Worm (Caenorhabditis elegans): Measurements from ENCODE around the gene F02D10.2.
A peak's percentile ranks its signal among the peaks of the same experiment; 100 is the strongest.

F02D10.2 gene

ce11 chrX:13448665-13449099 lies 15.0 kb downstream of the F02D10.2 start (continued):
- peak in 1 of 3 experiments; percentile 10 for TF ChIP-seq dpl-1 (GFP tag; optimal IDR thresholded peaks at IDR 0.05)
- TF ChIP-seq fos-1 (tag; optimal IDR thresholded peaks at IDR 0.05): peak; percentile 50
- peak; percentile 56 for TF ChIP-seq fkh-8 (tag; optimal IDR thresholded peaks at IDR 0.05)
- peak; percentile 83 for TF ChIP-seq snu-23 (GFP tag; optimal IDR thresholded peaks at IDR 0.05)
- TF ChIP-seq lir-3 (tag; optimal IDR thresholded peaks at IDR 0.05; ENCODE audit: poor library complexity): peak; percentile 39
- peak in 1 of 2 experiments; percentile 39 for TF ChIP-seq ztf-11 (tag; optimal IDR thresholded peaks at IDR 0.05)
- TF ChIP-seq swsn-7 (tag; optimal IDR thresholded peaks at IDR 0.05): peak; percentile 60
- peak; percentile 48 for TF ChIP-seq unc-130 (tag; optimal IDR thresholded peaks at IDR 0.05)
- TF ChIP-seq unc-86 (tag; optimal IDR thresholded peaks at IDR 0.05): peak; percentile 38
- peak; percentile 11 for TF ChIP-seq fkh-10 (GFP tag; optimal IDR thresholded peaks at IDR 0.05)

- TF ChIP-seq unc-62 (GFP tag; optimal IDR thresholded peaks at IDR 0.05): no peak
- no peak for TF ChIP-seq hlh-4 (tag; optimal IDR thresholded peaks at IDR 0.05)
- no peak for TF ChIP-seq pax-3 (tag; optimal IDR thresholded peaks at IDR 0.05)
- no peak for TF ChIP-seq ceh-88 (GFP tag; IDR thresholded peaks at IDR 0.05)
- no peak for TF ChIP-seq egl-13 (tag; optimal IDR thresholded peaks at IDR 0.05)
- TF ChIP-seq nhr-47 (tag; optimal IDR thresholded peaks at IDR 0.05): no peak
- no peak for TF ChIP-seq F16B12.6 (tag; optimal IDR thresholded peaks at IDR 0.05)
- no peak for TF ChIP-seq ama-1 (optimal IDR thresholded peaks at IDR 0.05)
- TF ChIP-seq dsc-1 (tag; optimal IDR thresholded peaks at IDR 0.05): no peak
- TF ChIP-seq nhr-19 (GFP tag; conservative IDR thresholded peaks at IDR 0.05): no peak
- TF ChIP-seq ztf-11 (tag; optimal IDR thresholded peaks at IDR 0.05): no peak
- TF ChIP-seq fkh-4 (tag; optimal IDR thresholded peaks at IDR 0.05; ENCODE audit: borderline replicate concordance): no peak
- TF ChIP-seq lsy-2 (tag; optimal IDR thresholded peaks at IDR 0.05): no peak
Measured at ce11 chrX:13446418-13446817, 17.3 kb downstream of the F02D10.2 start, which contains the start of gene set-8. Gene set-8, plus strand, starts transcription at chrX:13446718.

ce11 chrX:13444267-13444666 lies 19.4 kb downstream of the F02D10.2 start:
- TF ChIP-seq unc-98 (GFP tag; IDR thresholded peaks at IDR 0.05) (no peak), dsc-1 (tag; optimal IDR thresholded peaks at IDR 0.05) (no peak), ceh-88 (GFP tag; IDR thresholded peaks at IDR 0.05) (no peak), irx-1 (tag; optimal IDR thresholded peaks at IDR 0.05) (no peak), rnt-1 (tag; optimal IDR thresholded peaks at IDR 0.05) (no peak), tlp-1 (tag; optimal IDR thresholded peaks at IDR 0.05) (no peak), unc-62 (GFP tag; optimal IDR thresholded peaks at IDR 0.05) (no peak), lsy-2 (tag; optimal IDR thresholded peaks at IDR 0.05) (no peak), lin-39 (tag; optimal IDR thresholded peaks at IDR 0.05) (no peak), xbp-1 (tag; optimal IDR thresholded peaks at IDR 0.05) (no peak), egl-27 (tag; optimal IDR thresholded peaks at IDR 0.05) (no peak), C04F5.9 (tag; optimal IDR thresholded peaks at IDR 0.05) (no peak)

- TF ChIP-seq xbp-1 (tag; optimal IDR thresholded peaks at IDR 0.05): no peak
- no peak for TF ChIP-seq elt-2 (tag; optimal IDR thresholded peaks at IDR 0.05)
- no peak for TF ChIP-seq nhr-237 (tag; optimal IDR thresholded peaks at IDR 0.05)
- TF ChIP-seq nhr-12 (tag; optimal IDR thresholded peaks at IDR 0.05): no peak
- no peak for TF ChIP-seq unc-130 (tag; optimal IDR thresholded peaks at IDR 0.05)
- TF ChIP-seq tbx-2 (tag; optimal IDR thresholded peaks at IDR 0.05): no peak
- TF ChIP-seq sox-4 (tag; optimal IDR thresholded peaks at IDR 0.05): no peak
- TF ChIP-seq lin-15B (tag; optimal IDR thresholded peaks at IDR 0.05): no peak
- TF ChIP-seq nhr-47 (tag; optimal IDR thresholded peaks at IDR 0.05): no peak
- TF ChIP-seq pag-3 (tag; optimal IDR thresholded peaks at IDR 0.05; ENCODE audit: borderline replicate concordance, insufficient read depth): no peak
- no peak for TF ChIP-seq lsy-2 (tag; optimal IDR thresholded peaks at IDR 0.05)
- TF ChIP-seq fkh-10 (GFP tag; optimal IDR thresholded peaks at IDR 0.05): no peak
- no peak for TF ChIP-seq nhr-71 (tag; optimal IDR thresholded peaks at IDR 0.05)
- TF ChIP-seq nhr-76 (tag; optimal IDR thresholded peaks at IDR 0.05): no peak
- no peak for TF ChIP-seq egl-13 (tag; optimal IDR thresholded peaks at IDR 0.05)
- TF ChIP-seq fkh-4 (tag; optimal IDR thresholded peaks at IDR 0.05; ENCODE audit: borderline replicate concordance): no peak
- TF ChIP-seq isw-1 (GFP tag; IDR thresholded peaks at IDR 0.05): no peak
Measured at ce11 chrX:13443283-13443682, 20.4 kb downstream of the F02D10.2 start.

All from whole organism, L1 larva.